Fruit fly (Drosophila melanogaster) whole organism, adult: ENCODE results near the gene noc.

Experiments used
- CG11617 ChIP-seq: fragments of 200-800 bp; sonication (Bioruptor generic); optimal IDR thresholded peaks from 2 replicates; lab custom pipeline; 2017; ENCODE audit warnings: mild to moderate bottlenecking, missing biosample characterization, missing genetic modification reagents, missing genetic modification characterization
- CG12768 ChIP-seq: fragments of 200-800 bp; sonication (Bioruptor generic); optimal IDR thresholded peaks from 2 replicates; lab custom pipeline; 2017; ENCODE audit warnings: missing biosample characterization, missing genetic modification characterization, mild to moderate bottlenecking, moderate library complexity, missing genetic modification reagents
- CG14711 ChIP-seq: fragments of 200-800 bp; sonication (Bioruptor generic); optimal IDR thresholded peaks from 2 replicates; lab custom pipeline; 2018; ENCODE audit warnings: missing biosample characterization, mild to moderate bottlenecking, missing genetic modification characterization, moderate library complexity
- CG1620 ChIP-seq: fragments of 200-800 bp; sonication (Bioruptor generic); optimal IDR thresholded peaks from 2 replicates; lab custom pipeline; 2016; ENCODE audit warnings: missing biosample characterization, missing genetic modification characterization
- CG33017 ChIP-seq: fragments of 200-800 bp; sonication (Bioruptor generic); optimal IDR thresholded peaks from 2 replicates; lab custom pipeline; 2018; ENCODE audit warnings: missing biosample characterization, mild to moderate bottlenecking, missing genetic modification characterization, moderate library complexity
- CG5204 ChIP-seq: fragments of 200-800 bp; sonication (Bioruptor generic); optimal IDR thresholded peaks from 2 replicates; lab custom pipeline; 2016; ENCODE audit warnings: missing biosample characterization, missing genetic modification characterization
- CG7045 ChIP-seq: fragments of 200-800 bp; sonication (Bioruptor generic); optimal IDR thresholded peaks from 2 replicates; lab custom pipeline; 2017; ENCODE audit warnings: missing biosample characterization, mild to moderate bottlenecking, missing genetic modification characterization
- CG7101 ChIP-seq: fragments of 200-800 bp; sonication (Bioruptor generic); optimal IDR thresholded peaks from 2 replicates; lab custom pipeline; 2018; ENCODE audit warnings: missing biosample characterization, mild to moderate bottlenecking, missing genetic modification characterization, moderate library complexity
- Clk ChIP-seq: fragments of 200-800 bp; sonication (Bioruptor generic); optimal IDR thresholded peaks from 2 replicates; lab custom pipeline; 2017; ENCODE audit warnings: missing biosample characterization, missing genetic modification characterization
- Crg-1 ChIP-seq: fragments of 200-800 bp; sonication (Bioruptor generic); optimal IDR thresholded peaks from 2 replicates; lab custom pipeline; 2016; ENCODE audit warnings: missing biosample characterization, missing genetic modification characterization
- Hr96 ChIP-seq: fragments of 200-800 bp; sonication (Bioruptor generic); optimal IDR thresholded peaks from 2 replicates; lab custom pipeline; 2016; ENCODE audit warnings: missing biosample characterization, missing genetic modification characterization
- Mnt ChIP-seq: fragments of 200-800 bp; sonication (Bioruptor generic); optimal IDR thresholded peaks from 2 replicates; lab custom pipeline; 2016; ENCODE audit warnings: missing biosample characterization, mild to moderate bottlenecking, missing genetic modification characterization
- bab1 ChIP-seq: fragments of 200-800 bp; sonication (Bioruptor generic); optimal IDR thresholded peaks from 3 replicates; lab custom pipeline; 2019; ENCODE audit warnings: missing biosample characterization, mild to moderate bottlenecking, missing genetic modification characterization, moderate library complexity
- cic ChIP-seq: fragments of 200-800 bp; sonication (Bioruptor generic); optimal IDR thresholded peaks from 2 replicates; lab custom pipeline; 2017; ENCODE audit warnings: missing biosample characterization, mild to moderate bottlenecking, missing genetic modification characterization, moderate library complexity
- cnc ChIP-seq, 2 experiments: fragments of >200 bp; optimal IDR thresholded peaks; 2 replicates each; lab custom pipeline; 2017
- kay ChIP-seq: fragments of 200-800 bp; sonication (Bioruptor generic); peaks from one replicate; lab custom pipeline; 2016; ENCODE audit warnings: missing biosample characterization, missing genetic modification characterization, borderline replicate concordance
- ovo ChIP-seq: fragments of 200-800 bp; sonication (Bioruptor generic); optimal IDR thresholded peaks from 2 replicates; lab custom pipeline; 2016; ENCODE audit warnings: missing biosample characterization, missing genetic modification characterization
- pad ChIP-seq: fragments of 200-800 bp; sonication (Bioruptor generic); optimal IDR thresholded peaks from 3 replicates; lab custom pipeline; 2017; ENCODE audit warnings: missing biosample characterization, missing genetic modification characterization, mild to moderate bottlenecking, moderate library complexity, missing genetic modification reagents
- tj ChIP-seq: fragments of 200-800 bp; sonication (Bioruptor generic); optimal IDR thresholded peaks from 3 replicates; lab custom pipeline; 2017; ENCODE audit warnings: missing biosample characterization, mild to moderate bottlenecking, missing genetic modification characterization, moderate library complexity
- toe ChIP-seq: fragments of 200-800 bp; sonication (Bioruptor generic); optimal IDR thresholded peaks from 2 replicates; lab custom pipeline; 2016; ENCODE audit warnings: missing biosample characterization, missing genetic modification characterization

The noc gene

dm6 chr2L:14505004-14505835, 14.6 kb downstream of the noc start:
- TF ChIP-seq cic, result peak; percentile 58
- peak; percentile 74 for TF ChIP-seq CG1620 (GFP tag; lab: Kevin White, UChicago)
- peak; percentile 81 for TF ChIP-seq CG7045
- peak; percentile 60 for TF ChIP-seq toe (GFP tag; lab: Kevin White, UChicago)
- peak; percentile 59 for TF ChIP-seq ovo (GFP tag; lab: Kevin White, UChicago)
- TF ChIP-seq tj (GFP tag; lab: Kevin White, UChicago), result peak; percentile 5
- peak; percentile 48 for TF ChIP-seq CG33017 (tag; lab: Kevin White, UChicago)
- TF ChIP-seq Crg-1 (GFP tag; lab: Kevin White, UChicago), result peak; percentile 92
- peak; percentile 47 for TF ChIP-seq Hr96 (GFP tag; lab: Kevin White, UChicago)
- peak; percentile 30 for TF ChIP-seq CG5204 (GFP tag; lab: Kevin White, UChicago)
- peak; percentile 62 for TF ChIP-seq pad
- peak; percentile 59 for TF ChIP-seq CG14711 (tag; lab: Kevin White, UChicago)
- peak; percentile 84 for TF ChIP-seq CG7101 (tag; lab: Kevin White, UChicago)
- TF ChIP-seq Mnt, result peak; percentile 61
- peak; percentile 87 for TF ChIP-seq kay
- TF ChIP-seq CG12768 (GFP tag; lab: Kevin White, UChicago), result peak; percentile 86
- no peak for TF ChIP-seq cnc (optimal IDR thresholded peaks at IDR 0.05; lab: Kevin White, UChicago)
- no peak for TF ChIP-seq bab1 (GFP tag; lab: Kevin White, UChicago)
- TF ChIP-seq Clk, result peak; percentile 48
- TF ChIP-seq CG11617 (GFP tag; lab: Kevin White, UChicago), result peak; percentile 76

dm6 chr2L:14506011-14506565, 15.4 kb downstream of the noc start:
- TF ChIP-seq Crg-1 (GFP tag; lab: Kevin White, UChicago) (no peak), kay (peak; percentile 79), CG5204 (GFP tag; lab: Kevin White, UChicago) (no peak), pad (no peak), CG7101 (tag; lab: Kevin White, UChicago) (no peak)

- TF ChIP-seq cic (no peak), CG12768 (GFP tag; lab: Kevin White, UChicago) (no peak), ovo (GFP tag; lab: Kevin White, UChicago) (no peak)
These were observed 16.0 kb downstream of the noc start for dm6 chr2L:14506694-14507093.

dm6 chr2L:14507997-14508396, 17.3 kb downstream of the noc start:
- no peak for TF ChIP-seq Mnt
- peak; percentile 32 for TF ChIP-seq kay

- TF ChIP-seq cic (no peak), CG12768 (GFP tag; lab: Kevin White, UChicago) (no peak), Crg-1 (GFP tag; lab: Kevin White, UChicago) (no peak), CG14711 (tag; lab: Kevin White, UChicago) (no peak), CG5204 (GFP tag; lab: Kevin White, UChicago) (no peak), bab1 (GFP tag; lab: Kevin White, UChicago) (no peak), kay (no peak), Mnt (no peak), CG7101 (tag; lab: Kevin White, UChicago) (no peak)
These were observed 18.1 kb downstream of the noc start for dm6 chr2L:14508710-14509109.

- TF ChIP-seq tj (GFP tag; lab: Kevin White, UChicago) (no peak), cic (no peak), CG14711 (tag; lab: Kevin White, UChicago) (no peak), CG33017 (tag; lab: Kevin White, UChicago) (no peak), Mnt (no peak), Hr96 (GFP tag; lab: Kevin White, UChicago) (no peak), Crg-1 (GFP tag; lab: Kevin White, UChicago) (no peak), toe (GFP tag; lab: Kevin White, UChicago) (no peak), CG1620 (GFP tag; lab: Kevin White, UChicago) (no peak)
These were observed 19.8 kb downstream of the noc start for dm6 chr2L:14510504-14510903.

- no peak for TF ChIP-seq CG1620 (GFP tag; lab: Kevin White, UChicago)
- peak; percentile 37 for TF ChIP-seq tj (GFP tag; lab: Kevin White, UChicago)
- no peak for TF ChIP-seq cnc (optimal IDR thresholded peaks at IDR 0.05; lab: Kevin White, UChicago)
These were observed 20.6 kb downstream of the noc start for dm6 chr2L:14511248-14511647.
